Fruit fly (Drosophila melanogaster) whole organism: Measurements from ENCODE around the gene sev.

Source experiments
- Dll ChIP-seq: fragments of >200 bp; optimal IDR thresholded peaks from 2 replicates; lab custom pipeline; 2017
- pan ChIP-seq: fragments of >200 bp; optimal IDR thresholded peaks from 2 replicates; lab custom pipeline; 2017

- no peak for TF ChIP-seq pan (lab: Kevin White, UChicago)
- no peak for TF ChIP-seq Dll (lab: Kevin White, UChicago)
Measured at dm6 chrX:11086250-11086649, at the start of gene sev.
